Worm (Caenorhabditis elegans): ENCODE data around the gene R05D8.7.

Gene R05D8.7

ce11 chrV:2774042-2774441, 11.0 kb upstream of the R05D8.7 start, which contains the start of gene srj-18:
Gene srj-18, plus strand, starts transcription at chrV:2774342.
- TF ChIP-seq zip-8 (tag; optimal IDR thresholded peaks at IDR 0.05) (no peak), unc-62 (GFP tag; optimal IDR thresholded peaks at IDR 0.05) (no peak)

- TF ChIP-seq ztf-11 (tag; optimal IDR thresholded peaks at IDR 0.05) (no peak), unc-62 (GFP tag; optimal IDR thresholded peaks at IDR 0.05) (no peak), nhr-76 (tag; optimal IDR thresholded peaks at IDR 0.05) (no peak), ceh-43 (GFP tag; optimal IDR thresholded peaks at IDR 0.05) (no peak), nhr-2 (tag; optimal IDR thresholded peaks at IDR 0.05) (no peak), lin-32 (GFP tag; optimal IDR thresholded peaks at IDR 0.05) (no peak), elt-3 (tag; optimal IDR thresholded peaks at IDR 0.05) (no peak), unc-39 (tag; optimal IDR thresholded peaks at IDR 0.05) (no peak), lin-13 (tag; optimal IDR thresholded peaks at IDR 0.05) (no peak), elt-1 (tag; optimal IDR thresholded peaks at IDR 0.05; ENCODE audit: borderline replicate concordance, insufficient read depth) (no peak), cnd-1 (tag; optimal IDR thresholded peaks at IDR 0.05) (no peak), ceh-83 (GFP tag; optimal IDR thresholded peaks at IDR 0.05) (no peak), nhr-12 (tag; optimal IDR thresholded peaks at IDR 0.05) (no peak)
Measured at ce11 chrV:2771560-2771959, 8.6 kb upstream of the R05D8.7 start, which contains the start of gene srh-56. Gene srh-56, plus strand, starts transcription at chrV:2771860.

- TF ChIP-seq ceh-39 (tag; optimal IDR thresholded peaks at IDR 0.05) (no peak), unc-39 (tag; optimal IDR thresholded peaks at IDR 0.05) (no peak), cnd-1 (tag; optimal IDR thresholded peaks at IDR 0.05) (no peak), bed-3 (GFP tag; optimal IDR thresholded peaks at IDR 0.05) (no peak), M03D4.4 (tag; optimal IDR thresholded peaks at IDR 0.05) (no peak), ztf-11 (tag; optimal IDR thresholded peaks at IDR 0.05) (no peak), ham-2 (GFP tag; optimal IDR thresholded peaks at IDR 0.05) (no peak), ceh-83 (GFP tag; optimal IDR thresholded peaks at IDR 0.05) (no peak), mls-2 (tag; optimal IDR thresholded peaks at IDR 0.05) (no peak), sptf-1 (tag; optimal IDR thresholded peaks at IDR 0.05) (no peak), nhr-28 (tag; optimal IDR thresholded peaks at IDR 0.05) (no peak), nhr-2 (tag; optimal IDR thresholded peaks at IDR 0.05) (no peak), unc-120 (tag; optimal IDR thresholded peaks at IDR 0.05; ENCODE audit: poor library complexity, severe bottlenecking) (no peak)
Measured at ce11 chrV:2769754-2770153, 6.7 kb upstream of the R05D8.7 start, which contains the start of gene dhs-15. Gene dhs-15, minus strand, starts transcription at chrV:2769854.

ce11 chrV:2767465-2767864, 4.5 kb upstream of the R05D8.7 start, which contains the start of gene R05D8.9:
Gene R05D8.9, minus strand, starts transcription at chrV:2767565.
- TF ChIP-seq sptf-1 (tag; optimal IDR thresholded peaks at IDR 0.05) (no peak), blmp-1 (tag; optimal IDR thresholded peaks at IDR 0.05) (no peak), mls-2 (tag; optimal IDR thresholded peaks at IDR 0.05) (no peak), nhr-12 (tag; optimal IDR thresholded peaks at IDR 0.05) (no peak), cnd-1 (tag; optimal IDR thresholded peaks at IDR 0.05) (no peak), hlh-1 (tag; optimal IDR thresholded peaks at IDR 0.05) (no peak), lsy-2 (tag; optimal IDR thresholded peaks at IDR 0.05) (no peak), ceh-39 (tag; optimal IDR thresholded peaks at IDR 0.05) (no peak), unc-62 (GFP tag; optimal IDR thresholded peaks at IDR 0.05) (no peak), tbx-8 (GFP tag; optimal IDR thresholded peaks at IDR 0.05) (no peak), snpc-4 (tag; optimal IDR thresholded peaks at IDR 0.05) (no peak), ces-1 (GFP tag; optimal IDR thresholded peaks at IDR 0.05) (no peak)

ce11 chrV:2765052-2765451, 2.0 kb upstream of the R05D8.7 start, which contains the start of gene dhs-14:
Gene dhs-14, minus strand, starts transcription at chrV:2765200.
- TF ChIP-seq lin-13 (tag; optimal IDR thresholded peaks at IDR 0.05) (no peak), cnd-1 (tag; optimal IDR thresholded peaks at IDR 0.05) (no peak), elt-3 (tag; optimal IDR thresholded peaks at IDR 0.05) (no peak), drap-1 (GFP tag; optimal IDR thresholded peaks at IDR 0.05) (no peak), tbx-8 (GFP tag; optimal IDR thresholded peaks at IDR 0.05) (no peak), ceh-43 (GFP tag; optimal IDR thresholded peaks at IDR 0.05) (no peak), ham-2 (GFP tag; optimal IDR thresholded peaks at IDR 0.05) (no peak)

ce11 chrV:2761470-2761869, 1.5 kb downstream of the R05D8.7 start:
- TF ChIP-seq unc-62 (GFP tag; optimal IDR thresholded peaks at IDR 0.05) (no peak), unc-120 (tag; optimal IDR thresholded peaks at IDR 0.05; ENCODE audit: poor library complexity, severe bottlenecking) (no peak), elt-1 (tag; optimal IDR thresholded peaks at IDR 0.05; ENCODE audit: borderline replicate concordance, insufficient read depth) (no peak), snpc-4 (tag; optimal IDR thresholded peaks at IDR 0.05) (no peak), sptf-1 (tag; optimal IDR thresholded peaks at IDR 0.05) (no peak), lin-32 (GFP tag; optimal IDR thresholded peaks at IDR 0.05) (no peak), zip-8 (tag; optimal IDR thresholded peaks at IDR 0.05) (no peak), ceh-43 (GFP tag; optimal IDR thresholded peaks at IDR 0.05) (no peak)
